Worm (Caenorhabditis elegans) whole organism, L2 larva: ENCODE measurements around the gene T05A8.6.

Experiments used
- ama-1 ChIP-seq: fragments of 150-350 bp; optimal IDR thresholded peaks from 2 replicates; lab custom pipeline; 2018; ENCODE audit warnings: inconsistent platforms
- ceh-16 ChIP-seq: fragments of 150-350 bp; optimal IDR thresholded peaks from 2 replicates; lab custom pipeline; 2014; ENCODE audit warnings: missing biosample characterization, missing genetic modification characterization
- fos-1 ChIP-seq: fragments of 150-350 bp; optimal IDR thresholded peaks from 2 replicates; lab custom pipeline; 2014; ENCODE audit warnings: missing biosample characterization, missing genetic modification characterization
- lin-13 ChIP-seq: fragments of 150-350 bp; optimal IDR thresholded peaks from 2 replicates; lab custom pipeline; 2014; ENCODE audit warnings: missing biosample characterization, missing genetic modification reagents, missing genetic modification characterization
- nhr-21 ChIP-seq: fragments of 150-350 bp; optimal IDR thresholded peaks from 2 replicates; lab custom pipeline; 2014; ENCODE audit warnings: missing biosample characterization, missing genetic modification characterization
- nhr-23 ChIP-seq: fragments of 150-350 bp; optimal IDR thresholded peaks from 2 replicates; lab custom pipeline; 2014; ENCODE audit warnings: missing biosample characterization, missing genetic modification reagents, missing genetic modification characterization
- nhr-77 ChIP-seq: fragments of 150-350 bp; optimal IDR thresholded peaks from 2 replicates; lab custom pipeline; 2014; ENCODE audit warnings: missing biosample characterization, missing genetic modification characterization
- skn-1 ChIP-seq: sonication (generic microtip); optimal IDR thresholded peaks from 2 replicates; lab custom pipeline; 2017; ENCODE audit warnings: missing biosample characterization, missing genetic modification characterization
- snpc-4 ChIP-seq: fragments of 150-350 bp; optimal IDR thresholded peaks from 2 replicates; lab custom pipeline; 2014; ENCODE audit warnings: missing biosample characterization, missing genetic modification characterization
- unc-39 ChIP-seq: fragments of 150-350 bp; optimal IDR thresholded peaks from 2 replicates; lab custom pipeline; 2014; ENCODE audit warnings: missing biosample characterization, missing genetic modification characterization

- no peak for TF ChIP-seq snpc-4 (tag; lab: Kevin White, UChicago)
- no peak for TF ChIP-seq fos-1
- no peak for TF ChIP-seq skn-1 (tag; lab: Kevin White, UChicago)
- TF ChIP-seq nhr-21: no peak
- no peak for TF ChIP-seq lin-13
- TF ChIP-seq ceh-16 (tag; lab: Kevin White, UChicago): no peak
- TF ChIP-seq nhr-77 (tag; lab: Kevin White, UChicago): no peak
- TF ChIP-seq unc-39 (tag; lab: Kevin White, UChicago): no peak
- TF ChIP-seq nhr-23 (tag; lab: Kevin White, UChicago): no peak
- TF ChIP-seq ama-1 (lab: Kevin White, UChicago): no peak
Observed at ce11 chrII:2758476-2758875, 19.0 kb upstream of the T05A8.6 start, which contains the start of gene fbxb-107.
